Fruit fly (Drosophila melanogaster) whole organism, adult: ENCODE results near the gene CG13064.

Source experiments
- CG11617 ChIP-seq: fragments of 200-800 bp; sonication (Bioruptor generic); optimal IDR thresholded peaks from 2 replicates; lab custom pipeline; 2017; ENCODE audit warnings: mild to moderate bottlenecking, missing biosample characterization, missing genetic modification reagents, missing genetic modification characterization
- CG12768 ChIP-seq: fragments of 200-800 bp; sonication (Bioruptor generic); optimal IDR thresholded peaks from 2 replicates; lab custom pipeline; 2017; ENCODE audit warnings: missing biosample characterization, missing genetic modification characterization, mild to moderate bottlenecking, moderate library complexity, missing genetic modification reagents
- CG7045 ChIP-seq: fragments of 200-800 bp; sonication (Bioruptor generic); optimal IDR thresholded peaks from 2 replicates; lab custom pipeline; 2017; ENCODE audit warnings: missing biosample characterization, mild to moderate bottlenecking, missing genetic modification characterization
- CG7101 ChIP-seq: fragments of 200-800 bp; sonication (Bioruptor generic); optimal IDR thresholded peaks from 2 replicates; lab custom pipeline; 2018; ENCODE audit warnings: missing biosample characterization, mild to moderate bottlenecking, missing genetic modification characterization, moderate library complexity
- Clk ChIP-seq: fragments of 200-800 bp; sonication (Bioruptor generic); optimal IDR thresholded peaks from 2 replicates; lab custom pipeline; 2017; ENCODE audit warnings: missing biosample characterization, missing genetic modification characterization
- Crg-1 ChIP-seq: fragments of 200-800 bp; sonication (Bioruptor generic); optimal IDR thresholded peaks from 2 replicates; lab custom pipeline; 2016; ENCODE audit warnings: missing biosample characterization, missing genetic modification characterization
- Mnt ChIP-seq: fragments of 200-800 bp; sonication (Bioruptor generic); optimal IDR thresholded peaks from 2 replicates; lab custom pipeline; 2016; ENCODE audit warnings: missing biosample characterization, mild to moderate bottlenecking, missing genetic modification characterization
- kay ChIP-seq: fragments of 200-800 bp; sonication (Bioruptor generic); peaks from one replicate; lab custom pipeline; 2016; ENCODE audit warnings: missing biosample characterization, missing genetic modification characterization, borderline replicate concordance
- toe ChIP-seq: fragments of 200-800 bp; sonication (Bioruptor generic); optimal IDR thresholded peaks from 2 replicates; lab custom pipeline; 2016; ENCODE audit warnings: missing biosample characterization, missing genetic modification characterization

DNA sequence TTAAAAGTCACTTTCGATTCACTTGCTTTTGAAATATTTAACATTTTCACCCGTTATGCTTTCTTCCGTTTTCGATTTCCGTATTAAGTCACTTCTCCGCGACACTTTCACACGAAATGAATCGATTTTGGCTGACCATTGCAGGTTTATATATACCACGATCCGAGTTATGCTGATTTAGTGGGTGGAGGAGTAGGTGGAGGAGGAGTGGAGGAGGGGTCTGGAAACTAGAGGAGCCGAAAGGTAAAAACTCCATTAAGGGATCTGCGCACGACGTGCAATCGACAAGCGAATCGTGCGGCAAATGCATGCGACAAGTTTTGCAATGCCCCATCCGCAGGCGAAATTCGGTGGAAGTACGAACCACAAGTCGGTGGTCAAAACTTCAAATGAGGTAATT, 10.6 kb downstream of the CG13064 start, which contains the start of gene CG13045:
- TF ChIP-seq Crg-1 (GFP tag; lab: Kevin White, UChicago) (no peak), CG11617 (GFP tag; lab: Kevin White, UChicago) (no peak), CG7101 (tag; lab: Kevin White, UChicago) (no peak), kay (GFP tag; lab: Kevin White, UChicago) (no peak), Clk (GFP tag; lab: Kevin White, UChicago) (no peak), Mnt (no peak), toe (no peak), CG7045 (GFP tag; lab: Kevin White, UChicago) (no peak), CG12768 (GFP tag; lab: Kevin White, UChicago) (no peak)
